In genomic region chrX:8101479-8102198, dm6 we compare ENCODE assay signal across 1 fruit fly cellular context.
A peak's percentile ranks its signal among the peaks of the same experiment; 100 is the strongest.
TF ChIP-seq lines count a peak whose summit lies in the region.

Gene CG2258 (minus strand): TSS chrX:8102095.

TF ChIP-seq in whole organism, embryonic, 481 proteins besides CTCF, POLR2A, EP300 and RAD21 (continued from another document and continues in another):
- TF ChIP-seq CG14667 (GFP tag; IDR thresholded peaks at IDR 0.05; lab: Robert Waterston, UW) (peak; percentile 85), Antp (GFP tag; optimal IDR thresholded peaks at IDR 0.05; lab: Kevin White, UChicago) (no peak), lola (GFP tag; optimal IDR thresholded peaks at IDR 0.05; lab: Kevin White, UChicago) (peak in 1 of 3 experiments; percentile 58), Doc3 (GFP tag; IDR thresholded peaks at IDR 0.05; lab: Robert Waterston, UW; ENCODE audit: partially characterized antibody) (peak; percentile 37; the same call in 1 of the 3 replicates), CG15696 (tag; optimal IDR thresholded peaks at IDR 0.05; lab: Kevin White, UChicago) (peak; percentile 51), CG10654 (GFP tag; optimal IDR thresholded peaks at IDR 0.05; lab: Kevin White, UChicago) (peak; percentile 80), slou (GFP tag; optimal IDR thresholded peaks at IDR 0.05; lab: Kevin White, UChicago) (peak; percentile 52), otp (GFP tag; IDR thresholded peaks at IDR 0.05; lab: Robert Waterston, UW) (peak; percentile 87), inv (GFP tag; IDR thresholded peaks at IDR 0.05; lab: Robert Waterston, UW; ENCODE audit: partially characterized antibody) (no peak), CG1233 (GFP tag; optimal IDR thresholded peaks at IDR 0.05; lab: Kevin White, UChicago) (peak; percentile 82), CG13894 (tag; optimal IDR thresholded peaks at IDR 0.05; lab: Kevin White, UChicago) (peak; percentile 65), BtbVII (GFP tag; optimal IDR thresholded peaks at IDR 0.05; lab: Kevin White, UChicago) (peak; percentile 83), Scr (GFP tag; IDR thresholded peaks at IDR 0.05; lab: Robert Waterston, UW; ENCODE audit: partially characterized antibody) (peak; percentile 49), Aef1 (GFP tag; IDR thresholded peaks at IDR 0.05; lab: Robert Waterston, UW) (peak; percentile 87), Opbp (GFP tag; IDR thresholded peaks at IDR 0.05; lab: Robert Waterston, UW; ENCODE audit: partially characterized antibody) (no peak), Vsx1 (GFP tag; optimal IDR thresholded peaks at IDR 0.05; lab: Kevin White, UChicago) (peak; percentile 67), CG7839 (tag; optimal IDR thresholded peaks at IDR 0.05; lab: Kevin White, UChicago) (peak; percentile 92), hbn (GFP tag; IDR thresholded peaks at IDR 0.05; lab: Robert Waterston, UW; ENCODE audit: partially characterized antibody) (no peak), CG5953 (GFP tag; IDR thresholded peaks at IDR 0.05; lab: Robert Waterston, UW) (peak; percentile 82; the same call in 1 of the 2 replicates), CG2116 (GFP tag; optimal IDR thresholded peaks at IDR 0.05; lab: Kevin White, UChicago) (peak; percentile 28), Tbp (GFP tag; optimal IDR thresholded peaks at IDR 0.05; lab: Kevin White, UChicago) (no peak), stc (GFP tag; IDR thresholded peaks at IDR 0.05; lab: Robert Waterston, UW) (peak; percentile 84), pho (GFP tag; optimal IDR thresholded peaks at IDR 0.05; lab: Kevin White, UChicago) (peak; percentile 61), CG11093 (GFP tag; IDR thresholded peaks at IDR 0.05; lab: Robert Waterston, UW) (peak; percentile 72; the same call in 2 of the 3 replicates), CG11247 (GFP tag; IDR thresholded peaks at IDR 0.05; lab: Robert Waterston, UW) (peak; percentile 84), HLHmδ (GFP tag; optimal IDR thresholded peaks at IDR 0.05; lab: Kevin White, UChicago) (no peak), h (optimal IDR thresholded peaks at IDR 0.05; lab: Kevin White, UChicago) (no peak), Adf1 (GFP tag; IDR thresholded peaks at IDR 0.05; lab: Robert Waterston, UW) (0 out of 2 replicates have a peak, but pooled peaks have one; percentile 19), gcm (GFP tag; optimal IDR thresholded peaks at IDR 0.05; lab: Kevin White, UChicago) (peak; percentile 70), unc-4 (GFP tag; IDR thresholded peaks at IDR 0.05; lab: Robert Waterston, UW; ENCODE audit: partially characterized antibody) (peak; percentile 36; the same call in 1 of the 2 replicates), HHEX (GFP tag; optimal IDR thresholded peaks at IDR 0.05; lab: Kevin White, UChicago) (peak; percentile 85), Hsf (GFP tag; optimal IDR thresholded peaks at IDR 0.05; lab: Kevin White, UChicago) (peak; percentile 85), nmo (GFP tag; optimal IDR thresholded peaks at IDR 0.05; lab: Kevin White, UChicago) (peak; percentile 89), Dip3 (GFP tag; optimal IDR thresholded peaks at IDR 0.05; lab: Kevin White, UChicago) (peak; percentile 77), CG8281 (tag; optimal IDR thresholded peaks at IDR 0.05; lab: Kevin White, UChicago) (peak; percentile 30), stwl (tag; optimal IDR thresholded peaks at IDR 0.05; lab: Kevin White, UChicago) (peak; percentile 40), CG7372 (GFP tag; IDR thresholded peaks at IDR 0.05; lab: Robert Waterston, UW) (peak; percentile 74), nom (GFP tag; optimal IDR thresholded peaks at IDR 0.05; lab: Kevin White, UChicago) (peak; percentile 83), CG7786 (GFP tag; optimal IDR thresholded peaks at IDR 0.05; lab: Kevin White, UChicago) (peak; percentile 72), ranshi (GFP tag; IDR thresholded peaks at IDR 0.05; lab: Robert Waterston, UW) (peak; percentile 89), bcd (GFP tag; optimal IDR thresholded peaks at IDR 0.05; lab: Kevin White, UChicago) (peak; percentile 74), Dek (tag; optimal IDR thresholded peaks at IDR 0.05; lab: Kevin White, UChicago) (peak; percentile 77), bbx (GFP tag; IDR thresholded peaks at IDR 0.05; lab: Robert Waterston, UW; ENCODE audit: partially characterized antibody) (peak; percentile 20; the same call in 1 of the 2 replicates), NfI (GFP tag; optimal IDR thresholded peaks at IDR 0.05; lab: Kevin White, UChicago) (peak; percentile 84), CG17912 (GFP tag; optimal IDR thresholded peaks at IDR 0.05; lab: Kevin White, UChicago) (peak; percentile 22), fd96Cb (tag; optimal IDR thresholded peaks at IDR 0.05; lab: Kevin White, UChicago) (peak; percentile 90), CG13287 (GFP tag; IDR thresholded peaks at IDR 0.05; lab: Robert Waterston, UW; ENCODE audit: partially characterized antibody) (peak; percentile 40; the same call in 1 of the 2 replicates), Camta (GFP tag; optimal IDR thresholded peaks at IDR 0.05; lab: Kevin White, UChicago) (no peak), sr (GFP tag; IDR thresholded peaks at IDR 0.05; lab: Robert Waterston, UW) (peak; percentile 70; the same call in 1 of the 3 replicates), chn (GFP tag; optimal IDR thresholded peaks at IDR 0.05; lab: Kevin White, UChicago) (peak; percentile 77), CG42726 (GFP tag; IDR thresholded peaks at IDR 0.05; lab: Robert Waterston, UW; ENCODE audit: partially characterized antibody) (no peak), CG16863 (GFP tag; optimal IDR thresholded peaks at IDR 0.05; lab: Kevin White, UChicago) (peak; percentile 73), CG10462 (GFP tag; optimal IDR thresholded peaks at IDR 0.05; lab: Kevin White, UChicago) (peak; percentile 1), Deaf1 (tag; optimal IDR thresholded peaks at IDR 0.05; lab: Kevin White, UChicago) (peak; percentile 60), gro (GFP tag; optimal IDR thresholded peaks at IDR 0.05; lab: Kevin White, UChicago) (no peak), D19B (GFP tag; optimal IDR thresholded peaks at IDR 0.05; lab: Kevin White, UChicago) (peak; percentile 52), CG8089 (GFP tag; optimal IDR thresholded peaks at IDR 0.05; lab: Kevin White, UChicago) (peak; percentile 46), CG1832 (GFP tag; optimal IDR thresholded peaks at IDR 0.05; lab: Kevin White, UChicago) (no peak), p53 (GFP tag; optimal IDR thresholded peaks at IDR 0.05; lab: Kevin White, UChicago) (no peak), CG34376 (GFP tag; optimal IDR thresholded peaks at IDR 0.05; lab: Kevin White, UChicago) (peak; percentile 40), CG3407 (GFP tag; optimal IDR thresholded peaks at IDR 0.05; lab: Kevin White, UChicago) (peak; percentile 75), CkIIα-i1 (GFP tag; IDR thresholded peaks at IDR 0.05; lab: Robert Waterston, UW) (peak; percentile 22; the same call in 1 of the 2 replicates), CG8359 (GFP tag; optimal IDR thresholded peaks at IDR 0.05; lab: Kevin White, UChicago; ENCODE audit: borderline replicate concordance) (no peak), CG14441 (GFP tag; IDR thresholded peaks at IDR 0.05; lab: Robert Waterston, UW) (peak; percentile 88), CG1792 (GFP tag; optimal IDR thresholded peaks at IDR 0.05; lab: Kevin White, UChicago) (peak; percentile 62), Dip2 (GFP tag; IDR thresholded peaks at IDR 0.05; lab: Robert Waterston, UW) (no peak), ap (GFP tag; IDR thresholded peaks at IDR 0.05; lab: Robert Waterston, UW) (peak; percentile 80), HLH3B (GFP tag; IDR thresholded peaks at IDR 0.05; lab: Robert Waterston, UW) (peak; percentile 92), zfh1 (GFP tag; IDR thresholded peaks at IDR 0.05; lab: Robert Waterston, UW) (peak; percentile 86), CrebB (tag; optimal IDR thresholded peaks at IDR 0.05; lab: Kevin White, UChicago) (peak; percentile 74), CG1529 (GFP tag; optimal IDR thresholded peaks at IDR 0.05; lab: Kevin White, UChicago) (peak; percentile 82), mld (GFP tag; IDR thresholded peaks at IDR 0.05; lab: Robert Waterston, UW; ENCODE audit: partially characterized antibody) (no peak), CG9817 (tag; optimal IDR thresholded peaks at IDR 0.05; lab: Kevin White, UChicago) (peak; percentile 89), en (GFP tag; optimal IDR thresholded peaks at IDR 0.05; lab: Kevin White, UChicago) (no peak), corto (GFP tag; optimal IDR thresholded peaks at IDR 0.05; lab: Kevin White, UChicago) (no peak), Hmr (GFP tag; optimal IDR thresholded peaks at IDR 0.05; lab: Kevin White, UChicago) (peak; percentile 85), repo (GFP tag; optimal IDR thresholded peaks at IDR 0.05; lab: Kevin White, UChicago) (peak; percentile 62), B-H1 (GFP tag; IDR thresholded peaks at IDR 0.05; lab: Robert Waterston, UW) (peak; percentile 73), CG7963 (GFP tag; IDR thresholded peaks at IDR 0.05; lab: Robert Waterston, UW; ENCODE audit: partially characterized antibody) (no peak), tx (GFP tag; optimal IDR thresholded peaks at IDR 0.05; lab: Kevin White, UChicago) (peak; percentile 62), CG12659 (GFP tag; optimal IDR thresholded peaks at IDR 0.05; lab: Kevin White, UChicago) (peak; percentile 85), fu2 (GFP tag; optimal IDR thresholded peaks at IDR 0.05; lab: Kevin White, UChicago) (peak; percentile 63), pb (GFP tag; optimal IDR thresholded peaks at IDR 0.05; lab: Kevin White, UChicago) (peak; percentile 38), GATAe (GFP tag; conservative IDR thresholded peaks at IDR 0.05; lab: Robert Waterston, UW) (no peak), Lim3 (GFP tag; IDR thresholded peaks at IDR 0.05; lab: Robert Waterston, UW) (peak; percentile 43; the same call in 1 of the 2 replicates), CG9437 (GFP tag; optimal IDR thresholded peaks at IDR 0.05; lab: Kevin White, UChicago) (peak; percentile 70), CG10565 (GFP tag; optimal IDR thresholded peaks at IDR 0.05; lab: Kevin White, UChicago) (no peak), CG6791 (GFP tag; IDR thresholded peaks at IDR 0.05; lab: Robert Waterston, UW; ENCODE audit: partially characterized antibody) (no peak), Sin3A (optimal IDR thresholded peaks at IDR 0.05; lab: Kevin White, UChicago) (no peak), CG15601 (tag; optimal IDR thresholded peaks at IDR 0.05; lab: Kevin White, UChicago) (peak; percentile 77), Neu2 (GFP tag; optimal IDR thresholded peaks at IDR 0.05; lab: Kevin White, UChicago; ENCODE audit: borderline replicate concordance) (no peak), CG1602 (GFP tag; optimal IDR thresholded peaks at IDR 0.05; lab: Kevin White, UChicago) (peak; percentile 74), crol (GFP tag; IDR thresholded peaks at IDR 0.05; lab: Robert Waterston, UW) (peak; percentile 53), CG10147 (GFP tag; optimal IDR thresholded peaks at IDR 0.05; lab: Kevin White, UChicago) (peak; percentile 75), Lpt (GFP tag; optimal IDR thresholded peaks at IDR 0.05; lab: Kevin White, UChicago) (no peak), CG6689 (GFP tag; IDR thresholded peaks at IDR 0.05; lab: Robert Waterston, UW) (peak; percentile 82), Gsc (GFP tag; IDR thresholded peaks at IDR 0.05; lab: Robert Waterston, UW) (peak; percentile 61), H15 (GFP tag; IDR thresholded peaks at IDR 0.05; lab: Robert Waterston, UW) (peak; percentile 84), psq (GFP tag; optimal IDR thresholded peaks at IDR 0.05; lab: Kevin White, UChicago) (peak; percentile 24), Trl (optimal IDR thresholded peaks at IDR 0.05; lab: Kevin White, UChicago) (no peak), Trl (GFP tag; optimal IDR thresholded peaks at IDR 0.05; lab: Kevin White, UChicago) (no peak), zfh2 (GFP tag; optimal IDR thresholded peaks at IDR 0.05; lab: Kevin White, UChicago) (peak; percentile 47), CG16779 (GFP tag; IDR thresholded peaks at IDR 0.05; lab: Robert Waterston, UW) (peak; percentile 49; the same call in 1 of the 2 replicates), CG17612 (GFP tag; IDR thresholded peaks at IDR 0.05; lab: Robert Waterston, UW) (peak; percentile 61), CG12942 (GFP tag; optimal IDR thresholded peaks at IDR 0.05; lab: Kevin White, UChicago) (peak; percentile 70), CG15073 (GFP tag; optimal IDR thresholded peaks at IDR 0.05; lab: Kevin White, UChicago) (no peak), Asciz (GFP tag; optimal IDR thresholded peaks at IDR 0.05; lab: Kevin White, UChicago) (peak; percentile 82), fd102C (GFP tag; optimal IDR thresholded peaks at IDR 0.05; lab: Kevin White, UChicago) (no peak), CHES-1-like (GFP tag; optimal IDR thresholded peaks at IDR 0.05; lab: Kevin White, UChicago) (peak; percentile 71), croc (GFP tag; conservative IDR thresholded peaks at IDR 0.05; lab: Robert Waterston, UW) (peak; percentile 81), CG10431 (GFP tag; optimal IDR thresholded peaks at IDR 0.05; lab: Kevin White, UChicago) (peak; percentile 75), sim (GFP tag; IDR thresholded peaks at IDR 0.05; lab: Robert Waterston, UW) (peak; percentile 37; the same call in 1 of the 2 replicates), unpg (GFP tag; optimal IDR thresholded peaks at IDR 0.05; lab: Kevin White, UChicago) (peak; percentile 92), sqz (GFP tag; optimal IDR thresholded peaks at IDR 0.05; lab: Kevin White, UChicago) (peak; percentile 82), sens-2 (GFP tag; IDR thresholded peaks at IDR 0.05; lab: Robert Waterston, UW) (no peak; the same call in 1 of the 2 replicates), CG18262 (tag; optimal IDR thresholded peaks at IDR 0.05; lab: Kevin White, UChicago) (peak; percentile 86), CG4730 (GFP tag; IDR thresholded peaks at IDR 0.05; lab: Robert Waterston, UW) (peak; percentile 74), CG33213 (GFP tag; optimal IDR thresholded peaks at IDR 0.05; lab: Kevin White, UChicago) (peak; percentile 21), Blimp-1 (GFP tag; optimal IDR thresholded peaks at IDR 0.05; lab: Kevin White, UChicago) (peak; percentile 90), luna (GFP tag; optimal IDR thresholded peaks at IDR 0.05; lab: Kevin White, UChicago) (no peak), dati (GFP tag; IDR thresholded peaks at IDR 0.05; lab: Robert Waterston, UW) (peak; percentile 46; the same call in 1 of the 2 replicates), D (optimal IDR thresholded peaks at IDR 0.05; lab: Kevin White, UChicago) (no peak), D (GFP tag; optimal IDR thresholded peaks at IDR 0.05; lab: Kevin White, UChicago) (peak; percentile 86), CG4707 (GFP tag; optimal IDR thresholded peaks at IDR 0.05; lab: Kevin White, UChicago) (peak; percentile 43), CG9932 (GFP tag; IDR thresholded peaks at IDR 0.05; lab: Robert Waterston, UW) (peak; percentile 79), sd (tag; optimal IDR thresholded peaks at IDR 0.05; lab: Kevin White, UChicago) (peak; percentile 59), dimm (GFP tag; IDR thresholded peaks at IDR 0.05; lab: Robert Waterston, UW) (peak; percentile 73), yki (optimal IDR thresholded peaks at IDR 0.05; lab: Kevin White, UChicago) (no peak)
